Worm (Caenorhabditis elegans): ENCODE data around the gene myo-2.
A peak's percentile ranks its signal among the peaks of the same experiment; 100 is the strongest.

The myo-2 gene

DNA sequence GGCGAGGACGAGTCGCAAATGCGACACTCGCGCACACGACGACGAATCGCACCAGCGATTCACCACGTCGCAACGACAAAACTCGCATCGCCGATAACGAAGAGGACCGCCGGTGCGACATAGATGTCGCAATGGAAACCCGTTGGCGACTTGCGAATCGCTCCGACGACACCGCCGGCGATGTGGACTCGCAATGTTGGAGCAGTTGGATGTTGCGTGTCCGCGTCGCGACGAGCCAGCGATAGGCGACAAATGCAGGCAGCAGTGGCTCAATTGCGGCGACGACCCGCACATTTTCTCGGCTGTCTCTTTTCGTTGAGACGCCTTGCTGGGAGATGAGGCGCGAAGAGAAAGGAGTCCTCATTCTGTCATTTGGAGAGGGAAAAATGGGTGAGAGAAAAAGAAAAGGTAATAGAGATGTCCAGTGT lies 15.7 kb upstream of the myo-2 start (continued):
- TF ChIP-seq nfyb-1 (GFP tag; IDR thresholded peaks at IDR 0.05) (peak; percentile 18; the same call in 1 of the 2 replicates), gei-17 (GFP tag; optimal IDR thresholded peaks at IDR 0.05) (peak; percentile 50), ceh-79 (tag; optimal IDR thresholded peaks at IDR 0.05) (peak; percentile 11), attf-5 (GFP tag; optimal IDR thresholded peaks at IDR 0.05) (peak; percentile 57), egrh-3 (GFP tag; IDR thresholded peaks at IDR 0.05) (peak; percentile 59; the same call in 1 of the 2 replicates), nhr-90 (tag; optimal IDR thresholded peaks at IDR 0.05) (peak; percentile 7), K12H6.12 (tag; optimal IDR thresholded peaks at IDR 0.05) (peak; percentile 62), lag-1 (GFP tag; IDR thresholded peaks at IDR 0.05) (0 out of 2 replicates have a peak, but pooled peaks have one; percentile 10), F23B12.7 (tag; optimal IDR thresholded peaks at IDR 0.05; ENCODE audit: insufficient read depth) (peak; percentile 52), egl-18 (GFP tag; IDR thresholded peaks at IDR 0.05) (0 out of 2 replicates have a peak, but pooled peaks have one; percentile 3), dox-1 (GFP tag; IDR thresholded peaks at IDR 0.05) (peak; percentile 58), lin-40 (tag; optimal IDR thresholded peaks at IDR 0.05) (peak; percentile 54), cebp-2 (GFP tag; IDR thresholded peaks at IDR 0.05) (no peak), atf-7 (tag; optimal IDR thresholded peaks at IDR 0.05) (peak; percentile 24), snpc-3.4 (tag; optimal IDR thresholded peaks at IDR 0.05) (no peak), fkh-3 (tag; optimal IDR thresholded peaks at IDR 0.05) (peak; percentile 12), madf-10 (tag; optimal IDR thresholded peaks at IDR 0.05) (peak; percentile 69)

DNA sequence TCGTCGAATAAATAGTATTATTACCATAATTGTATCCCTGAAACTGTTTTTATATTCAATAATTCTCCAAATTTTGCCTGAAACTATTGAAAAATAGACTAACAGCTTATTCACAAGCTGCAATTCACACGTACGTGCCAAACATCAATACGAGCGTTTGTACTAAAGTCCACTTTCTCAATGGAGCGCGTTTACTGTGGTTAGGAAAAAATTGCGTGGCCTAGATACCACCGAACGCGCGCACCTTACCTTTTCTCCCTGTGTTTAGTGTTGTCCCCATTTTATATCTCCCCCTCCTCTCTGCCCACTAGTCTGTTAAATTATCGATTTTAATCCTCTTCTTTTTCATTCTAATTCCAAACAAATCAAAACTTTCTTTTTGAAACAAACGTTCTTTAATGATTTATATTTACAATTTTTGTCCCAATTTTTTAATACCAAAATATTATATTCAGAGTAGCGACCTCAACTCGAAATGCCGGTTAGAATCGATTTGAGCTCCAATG lies 13.5 kb upstream of the myo-2 start, which contains the start of the genes T18D3.9 and T18D3.1:
Gene T18D3.9 (minus strand): TSS at position 168 of the 506 bp plus-strand sequence.
Gene T18D3.1 (plus strand): TSS at position 456 of the 506 bp plus-strand sequence.
- TF ChIP-seq ztf-3 (GFP tag; optimal IDR thresholded peaks at IDR 0.05) (no peak), lin-40 (tag; optimal IDR thresholded peaks at IDR 0.05) (peak; percentile 17), madf-3 (GFP tag; IDR thresholded peaks at IDR 0.05) (no peak), pha-4 (tag; optimal IDR thresholded peaks at IDR 0.05) (no peak), lin-35 (GFP tag; optimal IDR thresholded peaks at IDR 0.05) (no peak), F23B12.7 (tag; optimal IDR thresholded peaks at IDR 0.05; ENCODE audit: insufficient read depth) (no peak), cebp-1 (GFP tag; IDR thresholded peaks at IDR 0.05) (no peak), cebp-1 (tag; optimal IDR thresholded peaks at IDR 0.05) (peak; percentile 28), snpc-3.4 (tag; optimal IDR thresholded peaks at IDR 0.05) (no peak), attf-5 (GFP tag; optimal IDR thresholded peaks at IDR 0.05) (peak; percentile 33), mcd-1 (GFP tag; IDR thresholded peaks at IDR 0.05) (peak; percentile 84), rcor-1 (GFP tag; IDR thresholded peaks at IDR 0.05) (no peak), hsf-1 (GFP tag; IDR thresholded peaks at IDR 0.05) (no peak), Y79H2A.3 (GFP tag; conservative IDR thresholded peaks at IDR 0.05) (no peak), nhr-80 (tag; optimal IDR thresholded peaks at IDR 0.05) (peak; percentile 52), chd-7 (tag; optimal IDR thresholded peaks at IDR 0.05) (no peak), Y56A3A.18 (GFP tag; IDR thresholded peaks at IDR 0.05) (no peak), tbp1 (GFP tag; optimal IDR thresholded peaks at IDR 0.05) (peak; percentile 16), hmg-1.2 (GFP tag; IDR thresholded peaks at IDR 0.05) (peak; percentile 31; the same call in 1 of the 2 replicates), ekl-4 (GFP tag; IDR thresholded peaks at IDR 0.05) (no peak), ztf-28 (GFP tag; IDR thresholded peaks at IDR 0.05) (no peak), ceh-40 (GFP tag; IDR thresholded peaks at IDR 0.05) (no peak), dox-1 (GFP tag; IDR thresholded peaks at IDR 0.05) (0 out of 2 replicates have a peak, but pooled peaks have one; percentile 14), him-1 (tag; optimal IDR thresholded peaks at IDR 0.05) (no peak), egl-18 (GFP tag; IDR thresholded peaks at IDR 0.05) (no peak), F49E8.2 (tag; optimal IDR thresholded peaks at IDR 0.05; ENCODE audit: insufficient read depth) (no peak), ets-4 (GFP tag; optimal IDR thresholded peaks at IDR 0.05) (no peak), hrde-1 (tag; optimal IDR thresholded peaks at IDR 0.05; ENCODE audit: borderline replicate concordance) (no peak), F52B5.7 (tag; optimal IDR thresholded peaks at IDR 0.05) (no peak), nhr-120 (GFP tag; IDR thresholded peaks at IDR 0.05) (no peak), ztf-18 (tag; optimal IDR thresholded peaks at IDR 0.05) (peak; percentile 45), rpc-1 (optimal IDR thresholded peaks at IDR 0.05) (no peak), rpc-1 (tag; optimal IDR thresholded peaks at IDR 0.05) (no peak)

Data from whole organism, young adult.